Fruit fly (Drosophila melanogaster) S2 (cell line): Measurements from ENCODE around the gene 825-Oak.

Experiments
- CG8478 ChIP-seq: fragments of >200 bp; optimal IDR thresholded peaks from 2 replicates; lab custom pipeline; 2018
- CTCF ChIP-seq, 2 experiments: fragments of >200 bp; optimal IDR thresholded peaks; 2 replicates each; lab custom pipeline; 2018

DNA sequence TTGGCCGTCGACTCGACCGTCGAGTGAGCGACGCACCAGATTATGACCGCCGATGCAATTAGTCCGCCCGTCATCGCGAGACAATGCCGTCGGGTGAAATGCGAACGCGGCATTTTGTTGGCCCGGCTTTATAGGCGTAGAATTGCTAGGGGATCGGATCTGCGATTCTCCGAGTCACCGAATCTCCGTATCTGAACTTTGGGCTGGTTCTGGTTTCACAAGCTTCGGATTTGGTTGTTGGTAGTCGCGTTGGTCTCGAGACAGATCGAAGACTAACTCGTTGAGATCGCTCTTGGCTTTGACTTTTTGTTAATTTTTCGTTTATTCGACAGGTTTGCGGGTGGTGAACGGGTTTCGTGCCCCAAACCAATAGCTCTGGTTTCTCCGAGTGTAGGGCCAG lies 24.6 kb upstream of the 825-Oak start:
- TF ChIP-seq CTCF (optimal IDR thresholded peaks at IDR 0.05; lab: Kevin White, UChicago) (no peak), CG8478 (lab: Kevin White, UChicago) (no peak)
